Worm (Caenorhabditis elegans) whole organism, L2 larva: ENCODE measurements around the gene K03A11.5.
A peak's percentile ranks its signal among the peaks of the same experiment; 100 is the strongest.

ENCODE experiments used
- C34F6.9 ChIP-seq: fragments of 150-350 bp; optimal IDR thresholded peaks from 2 replicates; lab custom pipeline; 2014; ENCODE audit warnings: missing biosample characterization, missing genetic modification characterization
- F13H6.1 ChIP-seq: sonication (generic microtip); optimal IDR thresholded peaks from 2 replicates; lab custom pipeline; 2016; ENCODE audit warnings: missing genetic modification characterization, missing compliant biosample characterization
- R02D3.7 ChIP-seq: fragments of 150-350 bp; optimal IDR thresholded peaks from 2 replicates; lab custom pipeline; 2014; ENCODE audit warnings: missing biosample characterization, missing genetic modification characterization
- Y55F3AM.14 ChIP-seq: fragments of 200-800 bp; sonication (Bioruptor generic); optimal IDR thresholded peaks from 2 replicates; lab custom pipeline; 2018; ENCODE audit warnings: mild to moderate bottlenecking, missing genetic modification characterization, missing compliant biosample characterization
- aly-2 ChIP-seq: fragments of 150-350 bp; optimal IDR thresholded peaks from 2 replicates; lab custom pipeline; 2014; ENCODE audit warnings: missing biosample characterization, missing genetic modification characterization
- ceh-16 ChIP-seq: fragments of 150-350 bp; optimal IDR thresholded peaks from 2 replicates; lab custom pipeline; 2014; ENCODE audit warnings: missing biosample characterization, missing genetic modification characterization
- ceh-82 ChIP-seq: fragments of 150-350 bp; optimal IDR thresholded peaks from 2 replicates; lab custom pipeline; 2014; ENCODE audit warnings: missing biosample characterization, missing genetic modification characterization
- crh-2 ChIP-seq: sonication (generic microtip); optimal IDR thresholded peaks from 2 replicates; lab custom pipeline; 2017; ENCODE audit warnings: missing biosample characterization, missing genetic modification characterization
- dmd-4 ChIP-seq: sonication (generic microtip); optimal IDR thresholded peaks from 2 replicates; lab custom pipeline; 2017; ENCODE audit warnings: missing biosample characterization, missing genetic modification characterization
- egl-27 ChIP-seq: sonication (generic microtip); optimal IDR thresholded peaks from 3 replicates; lab custom pipeline; 2017; ENCODE audit warnings: missing biosample characterization, missing genetic modification reagents, missing genetic modification characterization
- elt-1 ChIP-seq: fragments of 150-350 bp; optimal IDR thresholded peaks from 2 replicates; lab custom pipeline; 2014; ENCODE audit warnings: missing biosample characterization, missing genetic modification characterization
- elt-3 ChIP-seq: sonication (generic microtip); optimal IDR thresholded peaks from 2 replicates; lab custom pipeline; 2017; ENCODE audit warnings: missing biosample characterization, missing genetic modification characterization
- fos-1 ChIP-seq: fragments of 150-350 bp; optimal IDR thresholded peaks from 2 replicates; lab custom pipeline; 2014; ENCODE audit warnings: missing biosample characterization, missing genetic modification characterization
- lin-11 ChIP-seq: fragments of 150-350 bp; sonication (generic microtip); optimal IDR thresholded peaks from 2 replicates; lab custom pipeline; 2014; ENCODE audit warnings: missing biosample characterization, missing genetic modification characterization, inconsistent platforms, mixed read lengths
- lin-13 ChIP-seq: fragments of 150-350 bp; optimal IDR thresholded peaks from 2 replicates; lab custom pipeline; 2014; ENCODE audit warnings: missing biosample characterization, missing genetic modification reagents, missing genetic modification characterization
- lin-39 ChIP-seq: fragments of 150-350 bp; optimal IDR thresholded peaks from 2 replicates; lab custom pipeline; 2014; ENCODE audit warnings: missing biosample characterization, missing genetic modification reagents, missing genetic modification characterization
- mdl-1 ChIP-seq, 2 experiments: fragments of 150-350 bp in 1 of 2; sonication (generic microtip) in 1 of 2; optimal IDR thresholded peaks; 2 replicates each; lab custom pipeline; 2017; ENCODE audit warnings: missing biosample characterization in 2 of 2, missing genetic modification characterization in 2 of 2
- nhr-10 ChIP-seq: sonication (generic microtip); optimal IDR thresholded peaks from 2 replicates; lab custom pipeline; 2017; ENCODE audit warnings: missing biosample characterization, missing genetic modification characterization
- nhr-11 ChIP-seq: fragments of 150-350 bp; optimal IDR thresholded peaks from 2 replicates; lab custom pipeline; 2014; ENCODE audit warnings: missing biosample characterization, missing genetic modification characterization
- nhr-12 ChIP-seq: fragments of 150-350 bp; optimal IDR thresholded peaks from 2 replicates; lab custom pipeline; 2014; ENCODE audit warnings: missing biosample characterization, missing genetic modification characterization
- nhr-23 ChIP-seq: fragments of 150-350 bp; optimal IDR thresholded peaks from 2 replicates; lab custom pipeline; 2014; ENCODE audit warnings: missing biosample characterization, missing genetic modification reagents, missing genetic modification characterization
- nhr-237 ChIP-seq: fragments of 150-350 bp; optimal IDR thresholded peaks from 2 replicates; lab custom pipeline; 2014; ENCODE audit warnings: missing biosample characterization, missing genetic modification characterization
- nhr-25 ChIP-seq: fragments of 150-350 bp; sonication (generic microtip); optimal IDR thresholded peaks from 3 replicates; lab custom pipeline; 2014; ENCODE audit warnings: missing biosample characterization, missing genetic modification characterization
- nhr-6 ChIP-seq: fragments of 150-350 bp; optimal IDR thresholded peaks from 2 replicates; lab custom pipeline; 2014; ENCODE audit warnings: missing biosample characterization, missing genetic modification characterization
- nhr-77 ChIP-seq: fragments of 150-350 bp; optimal IDR thresholded peaks from 2 replicates; lab custom pipeline; 2014; ENCODE audit warnings: missing biosample characterization, missing genetic modification characterization
- sem-4 ChIP-seq: fragments of 150-350 bp; optimal IDR thresholded peaks from 2 replicates; lab custom pipeline; 2014; ENCODE audit warnings: missing biosample characterization, missing genetic modification reagents, missing genetic modification characterization
- sma-9 ChIP-seq, 2 experiments: fragments of 150-350 bp in 1 of 2; sonication (generic microtip) in 1 of 2; optimal IDR thresholded peaks; 2 replicates each; lab custom pipeline; 2014 to 2016; ENCODE audit warnings: missing genetic modification characterization in 2 of 2, mild to moderate bottlenecking in 1 of 2, missing biosample characterization in 1 of 2, missing compliant biosample characterization in 1 of 2, missing genetic modification reagents in 1 of 2, moderate library complexity in 1 of 2
- unc-39 ChIP-seq: fragments of 150-350 bp; optimal IDR thresholded peaks from 2 replicates; lab custom pipeline; 2014; ENCODE audit warnings: missing biosample characterization, missing genetic modification characterization
- unc-55 ChIP-seq: fragments of 150-350 bp; sonication (generic microtip); optimal IDR thresholded peaks from 3 replicates; lab custom pipeline; 2014; ENCODE audit warnings: missing biosample characterization, missing genetic modification reagents, missing genetic modification characterization
- ztf-1 ChIP-seq: fragments of 200-800 bp; sonication (Bioruptor generic); conservative IDR thresholded peaks from 2 replicates; pipeline ENCODE4 v1.3.6; 2022; ENCODE audit warnings: missing genetic modification characterization, missing compliant biosample characterization
- ztf-11 ChIP-seq: sonication (generic microtip); optimal IDR thresholded peaks from 2 replicates; lab custom pipeline; 2017; ENCODE audit warnings: missing biosample characterization, missing genetic modification characterization
- ztf-4 ChIP-seq: fragments of 150-350 bp; optimal IDR thresholded peaks from 2 replicates; lab custom pipeline; 2014; ENCODE audit warnings: missing biosample characterization, missing genetic modification characterization

The K03A11.5 gene

DNA sequence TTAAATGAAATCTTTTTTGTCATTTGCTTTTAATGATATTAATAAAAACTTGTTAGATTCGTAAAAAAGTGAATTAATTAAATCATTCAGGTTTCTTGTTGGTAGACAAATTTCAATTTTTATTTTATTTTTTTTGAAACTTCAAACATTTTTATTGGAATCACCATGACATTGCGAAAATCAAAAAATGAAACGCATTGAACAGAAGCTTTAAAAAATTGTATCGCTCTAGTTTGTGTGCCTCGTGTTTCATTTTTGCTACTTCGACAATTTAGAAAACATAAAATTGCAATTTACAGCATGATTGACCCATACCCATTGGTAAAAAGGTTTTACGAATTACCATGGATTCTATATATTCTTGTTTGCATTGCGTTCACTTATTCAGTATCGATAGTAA, 20.9 kb downstream of the K03A11.5 start, which contains the start of gene R03G8.1:
TSS of gene R03G8.1 (plus strand) at position 301 of the 400 bp plus-strand sequence.
- TF ChIP-seq lin-13 (no peak), aly-2 (no peak), unc-39 (tag; lab: Kevin White, UChicago) (no peak)

DNA sequence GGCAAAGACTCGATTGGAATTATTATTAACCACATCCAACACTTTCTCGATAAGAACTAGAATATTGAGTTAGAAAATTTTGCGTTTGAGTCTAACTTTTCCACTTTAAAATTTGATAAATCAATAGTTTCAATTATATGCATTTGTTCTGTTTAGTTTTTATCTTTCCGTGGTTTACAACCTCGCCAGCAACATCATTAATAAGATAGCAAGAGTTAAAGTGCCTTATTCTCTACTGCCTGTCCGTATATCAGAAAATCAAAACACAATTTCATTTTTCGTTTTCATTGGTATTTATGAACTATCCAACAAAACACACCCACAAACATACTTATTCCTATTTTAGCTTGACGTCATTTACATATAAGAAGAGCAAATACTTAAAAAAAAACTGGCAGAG, 25.2 kb downstream of the K03A11.5 start:
- TF ChIP-seq lin-39 (tag; lab: Kevin White, UChicago) (no peak), sma-9 (GFP tag; optimal IDR thresholded peaks at IDR 0.05; lab: Kevin White, UChicago) (no peak), sma-9 (tag; optimal IDR thresholded peaks at IDR 0.05; lab: Kevin White, UChicago) (no peak), fos-1 (tag; lab: Kevin White, UChicago) (peak; percentile 55), ztf-11 (tag; lab: Kevin White, UChicago) (no peak), nhr-10 (no peak)

DNA sequence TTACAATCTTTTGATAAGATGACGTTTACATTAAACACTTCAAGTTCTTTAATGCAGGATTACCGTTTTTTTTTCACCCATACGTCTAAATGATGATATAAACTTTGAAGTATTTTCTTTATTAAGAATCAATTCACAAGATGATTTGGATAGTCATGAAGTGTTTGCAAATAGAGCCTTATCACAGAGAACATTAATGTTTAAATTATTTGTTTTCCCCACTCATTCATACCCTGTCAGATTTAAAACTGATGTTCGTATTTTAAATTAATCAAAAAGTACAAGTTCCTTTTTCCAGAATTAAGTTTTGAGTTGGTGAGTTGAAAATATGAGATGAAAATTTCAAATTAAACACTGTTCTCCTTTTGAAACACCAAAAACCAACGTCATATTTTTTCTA, 27.3 kb downstream of the K03A11.5 start, which contains the start of gene R03G8.3:
TSS of gene R03G8.3 (plus strand) at position 301 of the 400 bp plus-strand sequence.
- no peak for TF ChIP-seq lin-11
- TF ChIP-seq aly-2 = no peak
- TF ChIP-seq elt-1 = no peak
- TF ChIP-seq elt-3 (tag; lab: Kevin White, UChicago) = no peak
- TF ChIP-seq C34F6.9 (tag; lab: Kevin White, UChicago) = no peak
- no peak for TF ChIP-seq dmd-4
- TF ChIP-seq unc-55 (GFP tag; lab: Kevin White, UChicago) = no peak
- TF ChIP-seq ceh-82 (tag; lab: Kevin White, UChicago) = no peak
- TF ChIP-seq ztf-1 = no peak
- no peak for TF ChIP-seq nhr-11 (tag; lab: Kevin White, UChicago)
- TF ChIP-seq nhr-77 (tag; lab: Kevin White, UChicago) = no peak
- no peak for TF ChIP-seq nhr-12 (tag; lab: Kevin White, UChicago)
- no peak for TF ChIP-seq F13H6.1 (tag; lab: Kevin White, UChicago)
- TF ChIP-seq ztf-4 (tag; lab: Kevin White, UChicago) = no peak
- no peak for TF ChIP-seq mdl-1 (tag; optimal IDR thresholded peaks at IDR 0.05; lab: Kevin White, UChicago)
- TF ChIP-seq, all 48 proteins: peak for 0

DNA sequence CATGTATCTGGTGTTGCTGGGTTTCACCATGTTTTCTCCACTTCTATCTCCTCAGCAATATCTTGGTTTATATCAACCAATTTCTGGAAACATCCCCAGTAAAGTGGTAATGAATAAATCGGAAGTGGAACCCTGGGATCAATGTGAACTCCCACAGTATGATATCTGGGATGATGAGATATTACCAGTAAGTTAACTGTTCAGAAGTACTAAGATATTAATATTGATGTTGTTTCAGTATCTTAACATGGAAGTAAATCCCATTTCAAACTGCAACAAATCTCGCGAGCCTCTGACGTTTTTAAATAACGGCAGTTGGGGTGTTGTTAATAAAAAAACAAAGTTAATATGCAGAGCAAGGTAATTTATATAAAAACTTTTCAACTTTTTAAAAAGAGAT, 27.9 kb downstream of the K03A11.5 start:
- TF ChIP-seq unc-39 (tag; lab: Kevin White, UChicago) (no peak), lin-11 (no peak)
- TF ChIP-seq, all 48 proteins: peak for 0

DNA sequence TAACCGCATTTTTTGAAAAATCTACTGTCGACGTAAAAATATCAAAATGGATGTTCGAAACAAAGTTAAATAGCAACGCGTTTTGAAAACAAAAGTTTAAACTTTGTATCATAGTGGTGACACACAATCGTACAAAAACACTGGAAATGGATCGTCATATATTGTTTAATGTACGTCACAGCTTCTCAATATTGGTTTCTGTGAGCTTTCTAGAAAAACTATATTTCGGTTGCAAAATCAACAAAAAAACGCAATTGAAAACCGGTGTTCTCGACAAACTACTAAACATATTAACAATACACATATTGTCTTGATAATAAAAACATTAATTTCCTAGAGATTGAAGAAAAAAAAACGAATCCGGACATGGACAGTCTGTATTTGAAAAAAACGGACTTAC, 37.1 kb downstream of the K03A11.5 start, which contains the start of gene R03G8.6:
TSS of gene R03G8.6 (minus strand) at position 101 of the 400 bp plus-strand sequence.
- no peak for TF ChIP-seq Y55F3AM.14 (GFP tag; lab: Kevin White, UChicago)
- TF ChIP-seq sem-4 (tag; lab: Kevin White, UChicago) = no peak
- no peak for TF ChIP-seq nhr-237 (tag; lab: Kevin White, UChicago)
- TF ChIP-seq, all 48 proteins: peak for 0

DNA sequence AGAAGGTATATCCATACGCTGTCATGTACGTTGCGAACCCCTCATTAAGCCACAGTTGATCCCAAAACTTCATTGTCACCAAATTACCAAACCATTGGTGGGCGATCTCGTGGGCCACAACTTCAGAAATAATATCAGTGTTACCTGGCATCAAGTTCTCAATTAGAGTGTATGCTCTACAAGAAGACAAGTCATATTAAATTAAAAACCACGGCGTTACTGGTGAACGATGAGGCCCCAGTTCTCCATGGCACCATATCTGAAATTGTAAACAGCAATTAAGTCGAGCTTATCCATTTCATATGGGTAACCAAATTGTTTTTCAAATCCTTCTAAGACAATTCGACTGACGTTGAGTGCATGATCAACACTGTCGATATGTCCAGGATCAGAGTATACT, 39.5 kb downstream of the K03A11.5 start:
- TF ChIP-seq nhr-11 (tag; lab: Kevin White, UChicago) = no peak
- TF ChIP-seq nhr-77 (tag; lab: Kevin White, UChicago) = no peak
- TF ChIP-seq R02D3.7 (tag; lab: Kevin White, UChicago) = no peak
- TF ChIP-seq crh-2 = no peak
- TF ChIP-seq nhr-6 (tag; lab: Kevin White, UChicago) = no peak
- no peak for TF ChIP-seq ztf-4 (tag; lab: Kevin White, UChicago)
- TF ChIP-seq nhr-23 (tag; lab: Kevin White, UChicago) = no peak
- no peak for TF ChIP-seq mdl-1 (tag; optimal IDR thresholded peaks at IDR 0.05; lab: Kevin White, UChicago)
- no peak for TF ChIP-seq unc-39 (tag; lab: Kevin White, UChicago)
- TF ChIP-seq nhr-25 (tag; lab: Kevin White, UChicago) = no peak
- no peak for TF ChIP-seq egl-27 (tag; lab: Kevin White, UChicago)
- no peak for TF ChIP-seq ceh-16 (tag; lab: Kevin White, UChicago)
- TF ChIP-seq nhr-12 (tag; lab: Kevin White, UChicago) = no peak
- no peak for TF ChIP-seq C34F6.9 (tag; lab: Kevin White, UChicago)
- no peak for TF ChIP-seq nhr-237 (tag; lab: Kevin White, UChicago)
- no peak for TF ChIP-seq sem-4 (tag; lab: Kevin White, UChicago)
- TF ChIP-seq ceh-82 (tag; lab: Kevin White, UChicago) = no peak
